Fruit fly (Drosophila melanogaster) whole organism, embryonic: ENCODE measurements around the gene CG32568.

ENCODE experiments used
- Adf1 ChIP-seq: fragments of 200-800 bp; sonication (Bioruptor generic); IDR thresholded peaks from 2 replicates; pipeline ENCODE4 v1.3.6; 2022; ENCODE audit warnings: missing biosample characterization, missing genetic modification characterization
- BEAF-32 ChIP-seq: fragments of 200-800 bp; sonication (Bioruptor generic); optimal IDR thresholded peaks from 3 replicates; lab custom pipeline; 2017; ENCODE audit warnings: missing biosample characterization, missing genetic modification characterization, mild to moderate bottlenecking, moderate library complexity, missing genetic modification reagents
- Bgb ChIP-seq: fragments of 200-800 bp; sonication (Bioruptor generic); IDR thresholded peaks from 2 replicates; pipeline ENCODE4 v1.3.6; 2022; ENCODE audit warnings: missing biosample characterization, missing genetic modification characterization; ENCODE audit not compliant: partially characterized antibody
- Bteb2 ChIP-seq: fragments of 200-800 bp; sonication (Bioruptor generic); optimal IDR thresholded peaks from 2 replicates; lab custom pipeline; 2016; ENCODE audit warnings: missing biosample characterization, missing genetic modification characterization
- CG10462 ChIP-seq: fragments of 200-800 bp; sonication (Bioruptor generic); optimal IDR thresholded peaks from 2 replicates; lab custom pipeline; 2016; ENCODE audit warnings: missing biosample characterization, missing genetic modification characterization
- CG10959 ChIP-seq: fragments of 200-800 bp; sonication (Bioruptor generic); IDR thresholded peaks from 2 replicates; pipeline ENCODE4 v1.3.6; 2022; ENCODE audit warnings: missing biosample characterization, missing genetic modification characterization
- CG11504 ChIP-seq: fragments of 200-800 bp; sonication (Bioruptor generic); optimal IDR thresholded peaks from 3 replicates; lab custom pipeline; 2019; ENCODE audit warnings: missing biosample characterization, mild to moderate bottlenecking, missing genetic modification characterization, moderate library complexity
- CG13624 ChIP-seq: fragments of 200-800 bp; sonication (Bioruptor generic); optimal IDR thresholded peaks from 2 replicates; lab custom pipeline; 2016; ENCODE audit warnings: missing biosample characterization, missing genetic modification characterization
- CG17612 ChIP-seq: fragments of 200-800 bp; sonication (Bioruptor generic); IDR thresholded peaks from 2 replicates; pipeline ENCODE4 v1.3.6; 2022; ENCODE audit warnings: missing biosample characterization, missing genetic modification characterization
- CG1832 ChIP-seq: fragments of 200-800 bp; sonication (Bioruptor generic); optimal IDR thresholded peaks from 2 replicates; lab custom pipeline; 2017; ENCODE audit warnings: missing biosample characterization, mild to moderate bottlenecking, missing genetic modification characterization, inconsistent platforms
- CG18764 ChIP-seq: fragments of 200-800 bp; sonication (Bioruptor generic); optimal IDR thresholded peaks from 3 replicates; lab custom pipeline; 2016; ENCODE audit warnings: missing biosample characterization, missing genetic modification characterization
- CG2712 ChIP-seq: fragments of 200-800 bp; optimal IDR thresholded peaks from 3 replicates; lab custom pipeline; 2019; ENCODE audit warnings: missing biosample characterization, mild to moderate bottlenecking, missing genetic modification characterization, moderate library complexity
- CG3281 ChIP-seq: fragments of 200-800 bp; sonication (Bioruptor generic); optimal IDR thresholded peaks from 3 replicates; lab custom pipeline; 2017; ENCODE audit warnings: missing biosample characterization, mild to moderate bottlenecking, missing genetic modification characterization
- CG33557 ChIP-seq: fragments of 200-800 bp; sonication (Bioruptor generic); optimal IDR thresholded peaks from 2 replicates; lab custom pipeline; 2019; ENCODE audit warnings: missing biosample characterization, mild to moderate bottlenecking, missing genetic modification characterization, moderate library complexity
- CG6791 ChIP-seq: fragments of 200-800 bp; sonication (Bioruptor generic); IDR thresholded peaks from 3 replicates; pipeline ENCODE4 v1.3.6; 2022; ENCODE audit warnings: missing biosample characterization, missing genetic modification characterization; ENCODE audit not compliant: partially characterized antibody
- CG7745 ChIP-seq: fragments of 200-800 bp; sonication (Bioruptor generic); optimal IDR thresholded peaks from 2 replicates; lab custom pipeline; 2018; ENCODE audit warnings: missing biosample characterization, mild to moderate bottlenecking, missing genetic modification characterization, moderate library complexity
- CG7786 ChIP-seq: fragments of 200-800 bp; sonication (Bioruptor generic); optimal IDR thresholded peaks from 2 replicates; lab custom pipeline; 2016; ENCODE audit warnings: missing biosample characterization, missing genetic modification characterization
- CHES-1-like ChIP-seq: fragments of 200-800 bp; sonication (Bioruptor generic); optimal IDR thresholded peaks from 2 replicates; lab custom pipeline; 2016; ENCODE audit warnings: missing biosample characterization, missing genetic modification characterization
- Eip74EF ChIP-seq, 2 experiments: fragments of 200-800 bp in 1 of 2; fragments of >200 bp in 1 of 2; sonication (Bioruptor generic) in 1 of 2; optimal IDR thresholded peaks; 2 replicates each; lab custom pipeline; 2017 to 2019; ENCODE audit warnings: missing biosample characterization in 2 of 2, missing genetic modification characterization in 2 of 2, mild to moderate bottlenecking in 1 of 2, moderate library complexity in 1 of 2
- H15 ChIP-seq: fragments of 200-800 bp; sonication (Bioruptor generic); IDR thresholded peaks from 3 replicates; pipeline ENCODE4 v1.3.6; 2022; ENCODE audit warnings: missing biosample characterization, missing genetic modification characterization
- Hey ChIP-seq: fragments of 200-800 bp; sonication (Bioruptor generic); optimal IDR thresholded peaks from 3 replicates; lab custom pipeline; 2018; ENCODE audit warnings: missing biosample characterization, mild to moderate bottlenecking, missing genetic modification characterization
- NK7.1 ChIP-seq: fragments of 200-800 bp; sonication (Bioruptor generic); optimal IDR thresholded peaks from 3 replicates; lab custom pipeline; 2016; ENCODE audit warnings: missing biosample characterization, missing genetic modification characterization
- Oaz ChIP-seq: fragments of 200-800 bp; sonication (Bioruptor generic); IDR thresholded peaks from 2 replicates; pipeline ENCODE4 v1.3.6; 2022; ENCODE audit warnings: missing biosample characterization, missing genetic modification characterization
- Ravus ChIP-seq: fragments of 200-800 bp; sonication (Bioruptor generic); IDR thresholded peaks from 2 replicates; pipeline ENCODE4 v1.3.6; 2022; ENCODE audit warnings: missing biosample characterization, missing genetic modification characterization
- Sin3A ChIP-seq: fragments of >200 bp; optimal IDR thresholded peaks from 2 replicates; lab custom pipeline; 2018
- YL-1 ChIP-seq: fragments of 200-800 bp; sonication (Bioruptor generic); optimal IDR thresholded peaks from 3 replicates; lab custom pipeline; 2017; ENCODE audit warnings: missing biosample characterization, mild to moderate bottlenecking, missing genetic modification characterization
- ab ChIP-seq: fragments of 200-800 bp; sonication (Bioruptor generic); optimal IDR thresholded peaks from 2 replicates; lab custom pipeline; 2016; ENCODE audit warnings: missing biosample characterization, missing genetic modification characterization
- amos ChIP-seq: fragments of 200-800 bp; sonication (Bioruptor generic); IDR thresholded peaks from 2 replicates; pipeline ENCODE4 v1.3.6; 2022; ENCODE audit warnings: missing biosample characterization, missing genetic modification characterization; ENCODE audit not compliant: partially characterized antibody
- bcd ChIP-seq: fragments of 200-800 bp; sonication (Bioruptor generic); optimal IDR thresholded peaks from 2 replicates; lab custom pipeline; 2017; ENCODE audit warnings: missing biosample characterization, mild to moderate bottlenecking, missing genetic modification characterization
- bsh ChIP-seq, 2 experiments: fragments of 200-800 bp; sonication (Bioruptor generic); optimal IDR thresholded peaks; 2 replicates each; lab custom pipeline; 2017 to 2018; ENCODE audit warnings: mild to moderate bottlenecking in 2 of 2, missing biosample characterization in 2 of 2, missing genetic modification characterization in 2 of 2, moderate library complexity in 1 of 2
- cato ChIP-seq: fragments of 200-800 bp; sonication (Bioruptor generic); optimal IDR thresholded peaks from 2 replicates; lab custom pipeline; 2016; ENCODE audit warnings: missing biosample characterization, missing genetic modification characterization, borderline replicate concordance
- crp ChIP-seq, 2 experiments: fragments of 200-800 bp; sonication (Bioruptor generic); optimal IDR thresholded peaks; 2 replicates in 1 of 2; 3 replicates in 1 of 2; lab custom pipeline; 2017; ENCODE audit warnings: missing biosample characterization in 2 of 2, missing genetic modification characterization in 2 of 2, mild to moderate bottlenecking in 1 of 2, moderate library complexity in 1 of 2
- da ChIP-seq: fragments of 200-800 bp; sonication (Bioruptor generic); optimal IDR thresholded peaks from 2 replicates; lab custom pipeline; 2016; ENCODE audit warnings: missing biosample characterization, missing genetic modification characterization
- dimm ChIP-seq: fragments of 200-800 bp; sonication (Bioruptor generic); IDR thresholded peaks from 2 replicates; pipeline ENCODE4 v1.3.6; 2022; ENCODE audit warnings: missing biosample characterization, missing genetic modification characterization
- dysf ChIP-seq: fragments of 200-800 bp; sonication (Bioruptor generic); IDR thresholded peaks from 3 replicates; pipeline ENCODE4 v1.3.6; 2022; ENCODE audit warnings: missing biosample characterization, missing genetic modification characterization
- fd102C ChIP-seq: fragments of 200-800 bp; sonication (Bioruptor generic); optimal IDR thresholded peaks from 2 replicates; lab custom pipeline; 2018; ENCODE audit warnings: missing biosample characterization, mild to moderate bottlenecking, missing genetic modification characterization, moderate library complexity
- fd96Cb ChIP-seq: fragments of 200-800 bp; sonication (Bioruptor generic); optimal IDR thresholded peaks from 2 replicates; lab custom pipeline; 2018; ENCODE audit warnings: missing biosample characterization, mild to moderate bottlenecking, missing genetic modification characterization, moderate library complexity
- fru ChIP-seq: fragments of >200 bp; optimal IDR thresholded peaks from 2 replicates; lab custom pipeline; 2017
- h ChIP-seq: fragments of >200 bp; optimal IDR thresholded peaks from 2 replicates; lab custom pipeline; 2017
- ken ChIP-seq: fragments of 200-800 bp; sonication (Bioruptor generic); IDR thresholded peaks from 3 replicates; pipeline ENCODE4 v1.3.6; 2022; ENCODE audit warnings: missing biosample characterization, missing genetic modification characterization
- lilli ChIP-seq: fragments of 200-800 bp; sonication (Bioruptor generic); optimal IDR thresholded peaks from 3 replicates; lab custom pipeline; 2016; ENCODE audit warnings: missing biosample characterization, missing genetic modification characterization
- mirr ChIP-seq: fragments of 200-800 bp; sonication (Bioruptor generic); optimal IDR thresholded peaks from 3 replicates; lab custom pipeline; 2018; ENCODE audit warnings: missing biosample characterization, mild to moderate bottlenecking, missing genetic modification characterization
- salm ChIP-seq: fragments of 200-800 bp; sonication (Bioruptor generic); optimal IDR thresholded peaks from 2 replicates; lab custom pipeline; 2018; ENCODE audit warnings: missing biosample characterization, mild to moderate bottlenecking, missing genetic modification characterization
- seq ChIP-seq: fragments of 200-800 bp; sonication (Bioruptor generic); IDR thresholded peaks from 2 replicates; pipeline ENCODE4 v1.3.6; 2022; ENCODE audit warnings: missing biosample characterization, missing genetic modification characterization
- tup ChIP-seq: fragments of 200-800 bp; sonication (Bioruptor generic); optimal IDR thresholded peaks from 2 replicates; lab custom pipeline; 2016; ENCODE audit warnings: missing biosample characterization, mild to moderate bottlenecking, missing genetic modification characterization, moderate library complexity
- twi ChIP-seq: fragments of 200-800 bp; optimal IDR thresholded peaks from 2 replicates; lab custom pipeline; 2019; ENCODE audit warnings: missing biosample characterization, mild to moderate bottlenecking, missing genetic modification characterization, moderate library complexity
- unpg ChIP-seq: fragments of 200-800 bp; sonication (Bioruptor generic); optimal IDR thresholded peaks from 3 replicates; lab custom pipeline; 2018; ENCODE audit warnings: missing biosample characterization, mild to moderate bottlenecking, missing genetic modification characterization, moderate library complexity
- vvl ChIP-seq: fragments of 200-800 bp; sonication (Bioruptor generic); IDR thresholded peaks from 2 replicates; pipeline ENCODE4 v1.3.6; 2022; ENCODE audit warnings: missing biosample characterization, missing genetic modification characterization
- zen2 ChIP-seq: fragments of 200-800 bp; sonication (Bioruptor generic); IDR thresholded peaks from 3 replicates; pipeline ENCODE4 v1.3.6; 2022; ENCODE audit warnings: missing biosample characterization, missing genetic modification characterization; ENCODE audit not compliant: partially characterized antibody

Gene CG32568

DNA sequence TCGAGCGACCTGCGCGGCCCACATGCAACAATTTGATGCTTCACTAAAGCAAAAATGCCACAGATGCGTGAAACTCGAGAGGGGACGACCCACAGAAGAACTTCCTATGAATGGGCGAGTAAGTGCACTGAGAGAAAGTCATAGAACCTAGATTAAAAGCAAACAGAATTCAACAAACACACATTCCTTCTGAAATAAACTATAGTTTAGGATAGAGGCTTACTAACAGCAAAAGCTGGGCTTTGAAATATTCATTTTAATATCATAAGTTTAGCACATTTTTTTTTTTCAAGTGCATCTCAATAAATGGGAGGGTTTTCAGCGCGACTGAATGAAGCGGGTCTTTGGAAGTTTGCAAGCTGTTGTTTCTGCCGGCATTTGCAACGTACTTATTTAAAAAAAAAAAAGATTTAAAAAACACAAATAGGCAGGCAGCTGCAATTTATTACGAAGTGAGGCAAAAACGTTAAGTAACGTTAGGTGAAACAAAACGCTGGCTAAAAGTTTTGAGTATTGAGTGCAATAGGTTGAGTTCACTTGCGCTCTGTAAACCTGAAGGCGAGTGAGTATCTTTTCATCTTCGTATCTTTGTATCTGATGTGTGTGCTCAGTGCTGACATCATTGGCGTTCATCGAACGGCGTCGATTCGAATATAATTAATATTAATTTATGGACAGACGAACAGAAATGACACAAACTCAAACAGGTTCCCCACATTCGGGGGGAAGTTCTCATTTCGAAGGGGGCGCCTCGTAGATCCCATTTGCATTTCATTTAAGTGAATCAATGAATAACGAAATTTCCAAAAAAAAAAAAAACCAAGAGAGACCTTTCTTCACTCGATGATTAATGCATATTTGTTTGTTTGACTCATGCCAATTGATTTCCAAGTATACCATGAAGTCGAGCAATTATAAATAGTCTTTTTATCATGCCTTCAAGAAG, 32.4 kb downstream of the CG32568 start (continued):
- TF ChIP-seq twi (tag; lab: Kevin White, UChicago) (no peak), mirr (no peak), Sin3A (lab: Kevin White, UChicago) (no peak), H15 (GFP tag; lab: Robert Waterston, UW) (peak; percentile 76), CG1832 (GFP tag; lab: Kevin White, UChicago) (no peak), vvl (peak; percentile 82), zen2 (GFP tag; lab: Robert Waterston, UW) (no peak), amos (GFP tag; lab: Robert Waterston, UW) (no peak), Eip74EF (GFP tag; optimal IDR thresholded peaks at IDR 0.05; lab: Kevin White, UChicago) (peak in 1 of 2 experiments; percentile 40), Ravus (GFP tag; lab: Robert Waterston, UW) (no peak), bcd (peak; percentile 36), CG10959 (GFP tag; lab: Robert Waterston, UW) (peak; percentile 78), CG18764 (GFP tag; lab: Kevin White, UChicago) (peak; percentile 31), CG3281 (GFP tag; lab: Kevin White, UChicago) (no peak), dysf (GFP tag; lab: Robert Waterston, UW) (peak; percentile 73; the same call in 2 of the 3 replicates), unpg (GFP tag; lab: Kevin White, UChicago) (peak; percentile 43), NK7.1 (GFP tag; lab: Kevin White, UChicago) (peak; percentile 7), h (lab: Kevin White, UChicago) (no peak), ab (GFP tag; lab: Kevin White, UChicago) (no peak), CG6791 (GFP tag; lab: Robert Waterston, UW) (no peak), cato (peak; percentile 25), seq (GFP tag; lab: Robert Waterston, UW) (no peak), CG7745 (tag; lab: Kevin White, UChicago) (no peak), CG11504 (tag; lab: Kevin White, UChicago) (peak; percentile 71), YL-1 (GFP tag; lab: Kevin White, UChicago) (no peak), Oaz (GFP tag; lab: Robert Waterston, UW) (0 out of 2 replicates have a peak, but pooled peaks have one; percentile 25), fru (lab: Kevin White, UChicago) (no peak), CG7786 (GFP tag; lab: Kevin White, UChicago) (peak; percentile 39), CHES-1-like (GFP tag; lab: Kevin White, UChicago) (no peak), Bteb2 (GFP tag; lab: Kevin White, UChicago) (no peak), CG33557 (GFP tag; lab: Kevin White, UChicago) (no peak), BEAF-32 (GFP tag; lab: Kevin White, UChicago) (no peak), salm (no peak), ken (GFP tag; lab: Robert Waterston, UW) (peak; percentile 46; the same call in 1 of the 3 replicates), da (GFP tag; lab: Kevin White, UChicago) (no peak), fd96Cb (tag; lab: Kevin White, UChicago) (peak; percentile 59), fd102C (GFP tag; lab: Kevin White, UChicago) (peak; percentile 12), tup (peak; percentile 23), CG2712 (tag; lab: Kevin White, UChicago) (peak; percentile 78), dimm (peak; percentile 27; the same call in 1 of the 2 replicates), Bgb (GFP tag; lab: Robert Waterston, UW) (no peak), CG13624 (peak; percentile 52), bsh (GFP tag; optimal IDR thresholded peaks at IDR 0.05; lab: Kevin White, UChicago) (peak in 1 of 2 experiments; percentile 57), Adf1 (GFP tag; lab: Robert Waterston, UW) (no peak), Hey (tag; lab: Kevin White, UChicago) (no peak), CG17612 (GFP tag; lab: Robert Waterston, UW) (peak; percentile 50; the same call in 1 of the 2 replicates), lilli (peak; percentile 42), CG10462 (GFP tag; lab: Kevin White, UChicago) (no peak), crp (GFP tag; optimal IDR thresholded peaks at IDR 0.05; lab: Kevin White, UChicago) (no peak)
